Worm (Caenorhabditis elegans): ENCODE data around the gene F01D5.5.

The F01D5.5 gene

DNA sequence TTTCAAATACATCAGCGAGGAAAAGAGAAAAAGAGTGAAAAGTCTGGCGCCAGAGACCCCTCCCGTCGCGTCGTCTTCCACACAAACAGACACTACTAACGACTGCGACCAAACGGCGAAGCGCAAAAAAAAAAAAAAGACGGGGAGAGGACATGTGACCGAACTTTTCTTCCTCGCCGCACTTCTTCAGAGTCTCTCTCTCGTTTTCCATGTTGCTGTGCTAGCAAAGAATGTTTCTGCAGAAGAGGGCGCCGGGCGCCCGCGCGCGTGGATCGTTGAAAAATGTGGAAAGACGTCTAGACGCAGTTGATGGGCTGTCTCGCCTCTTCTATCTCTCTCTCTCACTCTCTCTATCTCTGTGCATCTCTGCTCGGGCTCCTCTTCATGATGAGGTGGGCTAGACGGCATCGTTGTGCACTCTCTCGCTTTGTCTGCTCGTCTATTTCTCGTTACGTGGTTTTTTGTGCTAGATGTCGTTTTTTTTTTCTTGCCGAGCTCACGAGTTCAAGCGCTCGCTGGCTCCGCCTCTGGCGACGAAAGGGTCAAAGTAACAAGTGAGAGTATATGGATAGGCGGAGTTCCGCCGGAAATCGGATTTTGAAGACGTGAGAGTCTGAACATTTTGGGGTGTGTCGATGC, 38.2 kb upstream of the F01D5.5 start (continued):
- TF ChIP-seq ctbp-1 (GFP tag; IDR thresholded peaks at IDR 0.05) (peak; percentile 96), nhr-6 (tag; optimal IDR thresholded peaks at IDR 0.05) (no peak), mxl-3 (GFP tag; optimal IDR thresholded peaks at IDR 0.05) (peak; percentile 94), egl-27 (tag; optimal IDR thresholded peaks at IDR 0.05) (peak; percentile 46), dmd-6 (GFP tag; IDR thresholded peaks at IDR 0.05) (peak; percentile 99), nhr-102 (tag; optimal IDR thresholded peaks at IDR 0.05) (peak; percentile 86), skn-1 (tag; optimal IDR thresholded peaks at IDR 0.05) (no peak), mdl-1 (tag; optimal IDR thresholded peaks at IDR 0.05) (peak; percentile 96 to 99), lsy-2 (tag; optimal IDR thresholded peaks at IDR 0.05) (peak; percentile 88), spr-3 (GFP tag; optimal IDR thresholded peaks at IDR 0.05) (peak; percentile 54), daf-8 (GFP tag; IDR thresholded peaks at IDR 0.05) (0 out of 2 replicates have a peak, but pooled peaks have one; percentile 40), daf-19 (GFP tag; conservative IDR thresholded peaks at IDR 0.05) (peak; percentile 65; the same call in 1 of the 2 replicates), tra-1 (GFP tag; IDR thresholded peaks at IDR 0.05) (peak; percentile 96), ztf-11 (tag; optimal IDR thresholded peaks at IDR 0.05) (no peak), madf-5 (GFP tag; IDR thresholded peaks at IDR 0.05) (no peak), ama-1 (optimal IDR thresholded peaks at IDR 0.05) (peak; percentile 21), rbr-2 (tag; optimal IDR thresholded peaks at IDR 0.05) (peak; percentile 95), sdz-12 (GFP tag; optimal IDR thresholded peaks at IDR 0.05) (no peak), duxl-1 (tag; optimal IDR thresholded peaks at IDR 0.05; ENCODE audit: poor library complexity) (no peak), ceh-28 (tag; optimal IDR thresholded peaks at IDR 0.05) (no peak), dmd-8 (GFP tag; IDR thresholded peaks at IDR 0.05) (peak; percentile 66; the same call in 1 of the 2 replicates), lin-29 (GFP tag; IDR thresholded peaks at IDR 0.05) (peak; percentile 61), nhr-25 (tag; optimal IDR thresholded peaks at IDR 0.05; ENCODE audit: borderline replicate concordance, insufficient read depth) (peak; percentile 72), snpc-1.2 (GFP tag; IDR thresholded peaks at IDR 0.05) (no peak), tag-97 (GFP tag; IDR thresholded peaks at IDR 0.05) (no peak), unc-39 (tag; optimal IDR thresholded peaks at IDR 0.05) (no peak), ces-1 (GFP tag; optimal IDR thresholded peaks at IDR 0.05) (no peak), daf-12 (tag; optimal IDR thresholded peaks at IDR 0.05) (no peak), nhr-77 (tag; optimal IDR thresholded peaks at IDR 0.05) (peak; percentile 99), aha-1 (tag) (peak; percentile 84), mdt-29 (GFP tag; IDR thresholded peaks at IDR 0.05) (peak; percentile 70; the same call in 1 of the 2 replicates), unc-62 (GFP tag; optimal IDR thresholded peaks at IDR 0.05 in 1 of 2) (peak in 1 of 2 experiments; percentile 98), unc-62 (tag; optimal IDR thresholded peaks at IDR 0.05) (peak; percentile 53), T26A8.4 (GFP tag; IDR thresholded peaks at IDR 0.05) (peak; percentile 83), snpc-4 (tag; optimal IDR thresholded peaks at IDR 0.05) (no peak), arid-1 (GFP tag; conservative IDR thresholded peaks at IDR 0.05) (peak; percentile 22; the same call in 1 of the 2 replicates), Y105C5A.15 (GFP tag; IDR thresholded peaks at IDR 0.05) (no peak), php-3 (GFP tag; IDR thresholded peaks at IDR 0.05) (peak; percentile 24; the same call in 1 of the 2 replicates), nhr-48 (tag; optimal IDR thresholded peaks at IDR 0.05) (peak; percentile 95), lin-1 (GFP tag; IDR thresholded peaks at IDR 0.05) (peak; percentile 78), ceh-20 (GFP tag; IDR thresholded peaks at IDR 0.05) (peak; percentile 94), zag-1 (tag; optimal IDR thresholded peaks at IDR 0.05) (peak; percentile 84), hlh-11 (tag; optimal IDR thresholded peaks at IDR 0.05) (peak; percentile 99), gei-8 (GFP tag; optimal IDR thresholded peaks at IDR 0.05) (peak; percentile 98), dmd-9 (GFP tag; IDR thresholded peaks at IDR 0.05) (0 out of 2 replicates have a peak, but pooled peaks have one; percentile 28), hif-1 (tag; optimal IDR thresholded peaks at IDR 0.05) (peak; percentile 79 to 96), set-16 (GFP tag; IDR thresholded peaks at IDR 0.05) (peak; percentile 95), madf-9 (GFP tag; conservative IDR thresholded peaks at IDR 0.05) (peak; percentile 5; the same call in 1 of the 2 replicates), vab-7 (GFP tag; IDR thresholded peaks at IDR 0.05) (peak; percentile 42; the same call in 1 of the 2 replicates), lin-38 (GFP tag; IDR thresholded peaks at IDR 0.05) (peak; percentile 75)
